Worm (Caenorhabditis elegans) whole organism, L2 larva: ENCODE results near the gene srlf-4.

Experiments
- C34F6.9 ChIP-seq: fragments of 150-350 bp; optimal IDR thresholded peaks from 2 replicates; lab custom pipeline; 2014; ENCODE audit warnings: missing biosample characterization, missing genetic modification characterization
- R02D3.7 ChIP-seq: fragments of 150-350 bp; optimal IDR thresholded peaks from 2 replicates; lab custom pipeline; 2014; ENCODE audit warnings: missing biosample characterization, missing genetic modification characterization
- Y55F3AM.14 ChIP-seq: fragments of 200-800 bp; sonication (Bioruptor generic); optimal IDR thresholded peaks from 2 replicates; lab custom pipeline; 2018; ENCODE audit warnings: mild to moderate bottlenecking, missing genetic modification characterization, missing compliant biosample characterization
- alr-1 ChIP-seq: fragments of 150-350 bp; optimal IDR thresholded peaks from 2 replicates; lab custom pipeline; 2014; ENCODE audit warnings: missing biosample characterization, missing genetic modification characterization
- ama-1 ChIP-seq: fragments of 150-350 bp; optimal IDR thresholded peaks from 2 replicates; lab custom pipeline; 2018; ENCODE audit warnings: inconsistent platforms
- blmp-1 ChIP-seq: sonication (generic microtip); optimal IDR thresholded peaks from 2 replicates; lab custom pipeline; 2017; ENCODE audit warnings: missing genetic modification characterization, mild to moderate bottlenecking, missing compliant biosample characterization, antibody characterized with exemption, moderate library complexity; ENCODE audit not compliant: insufficient read depth
- ceh-16 ChIP-seq: fragments of 150-350 bp; optimal IDR thresholded peaks from 2 replicates; lab custom pipeline; 2014; ENCODE audit warnings: missing biosample characterization, missing genetic modification characterization
- ceh-82 ChIP-seq: fragments of 150-350 bp; optimal IDR thresholded peaks from 2 replicates; lab custom pipeline; 2014; ENCODE audit warnings: missing biosample characterization, missing genetic modification characterization
- dmd-4 ChIP-seq: sonication (generic microtip); optimal IDR thresholded peaks from 2 replicates; lab custom pipeline; 2017; ENCODE audit warnings: missing biosample characterization, missing genetic modification characterization
- egl-27 ChIP-seq: sonication (generic microtip); optimal IDR thresholded peaks from 3 replicates; lab custom pipeline; 2017; ENCODE audit warnings: missing biosample characterization, missing genetic modification reagents, missing genetic modification characterization
- elt-1 ChIP-seq: fragments of 150-350 bp; optimal IDR thresholded peaks from 2 replicates; lab custom pipeline; 2014; ENCODE audit warnings: missing biosample characterization, missing genetic modification characterization
- fos-1 ChIP-seq: fragments of 150-350 bp; optimal IDR thresholded peaks from 2 replicates; lab custom pipeline; 2014; ENCODE audit warnings: missing biosample characterization, missing genetic modification characterization
- gmeb-1 ChIP-seq: fragments of 150-350 bp; optimal IDR thresholded peaks from 2 replicates; lab custom pipeline; 2014; ENCODE audit warnings: missing biosample characterization, missing genetic modification characterization
- lin-11 ChIP-seq: fragments of 150-350 bp; sonication (generic microtip); optimal IDR thresholded peaks from 2 replicates; lab custom pipeline; 2014; ENCODE audit warnings: missing biosample characterization, missing genetic modification characterization, inconsistent platforms, mixed read lengths
- lin-13 ChIP-seq: fragments of 150-350 bp; optimal IDR thresholded peaks from 2 replicates; lab custom pipeline; 2014; ENCODE audit warnings: missing biosample characterization, missing genetic modification reagents, missing genetic modification characterization
- lin-39 ChIP-seq: fragments of 150-350 bp; optimal IDR thresholded peaks from 2 replicates; lab custom pipeline; 2014; ENCODE audit warnings: missing biosample characterization, missing genetic modification reagents, missing genetic modification characterization
- mab-5 ChIP-seq: fragments of 150-350 bp; optimal IDR thresholded peaks from 2 replicates; lab custom pipeline; 2014; ENCODE audit warnings: missing biosample characterization, missing genetic modification characterization
- mbf-1 ChIP-seq: sonication (generic microtip); optimal IDR thresholded peaks from 2 replicates; lab custom pipeline; 2017; ENCODE audit warnings: missing biosample characterization, missing genetic modification characterization
- mdl-1 ChIP-seq, 2 experiments: fragments of 150-350 bp in 1 of 2; sonication (generic microtip) in 1 of 2; optimal IDR thresholded peaks; 2 replicates each; lab custom pipeline; 2017; ENCODE audit warnings: missing biosample characterization in 2 of 2, missing genetic modification characterization in 2 of 2
- nhr-10 ChIP-seq: sonication (generic microtip); optimal IDR thresholded peaks from 2 replicates; lab custom pipeline; 2017; ENCODE audit warnings: missing biosample characterization, missing genetic modification characterization
- nhr-12 ChIP-seq: fragments of 150-350 bp; optimal IDR thresholded peaks from 2 replicates; lab custom pipeline; 2014; ENCODE audit warnings: missing biosample characterization, missing genetic modification characterization
- nhr-129 ChIP-seq: fragments of 150-350 bp; optimal IDR thresholded peaks from 2 replicates; lab custom pipeline; 2014; ENCODE audit warnings: missing biosample characterization, missing genetic modification characterization
- nhr-21 ChIP-seq: fragments of 150-350 bp; optimal IDR thresholded peaks from 2 replicates; lab custom pipeline; 2014; ENCODE audit warnings: missing biosample characterization, missing genetic modification characterization
- nhr-23 ChIP-seq: fragments of 150-350 bp; optimal IDR thresholded peaks from 2 replicates; lab custom pipeline; 2014; ENCODE audit warnings: missing biosample characterization, missing genetic modification reagents, missing genetic modification characterization
- nhr-237 ChIP-seq: fragments of 150-350 bp; optimal IDR thresholded peaks from 2 replicates; lab custom pipeline; 2014; ENCODE audit warnings: missing biosample characterization, missing genetic modification characterization
- nhr-25 ChIP-seq: fragments of 150-350 bp; sonication (generic microtip); optimal IDR thresholded peaks from 3 replicates; lab custom pipeline; 2014; ENCODE audit warnings: missing biosample characterization, missing genetic modification characterization
- nhr-6 ChIP-seq: fragments of 150-350 bp; optimal IDR thresholded peaks from 2 replicates; lab custom pipeline; 2014; ENCODE audit warnings: missing biosample characterization, missing genetic modification characterization
- nhr-77 ChIP-seq: fragments of 150-350 bp; optimal IDR thresholded peaks from 2 replicates; lab custom pipeline; 2014; ENCODE audit warnings: missing biosample characterization, missing genetic modification characterization
- peb-1 ChIP-seq: fragments of 150-350 bp; optimal IDR thresholded peaks from 2 replicates; lab custom pipeline; 2014; ENCODE audit warnings: missing biosample characterization, missing genetic modification characterization
- sem-4 ChIP-seq: fragments of 150-350 bp; optimal IDR thresholded peaks from 2 replicates; lab custom pipeline; 2014; ENCODE audit warnings: missing biosample characterization, missing genetic modification reagents, missing genetic modification characterization
- skn-1 ChIP-seq: sonication (generic microtip); optimal IDR thresholded peaks from 2 replicates; lab custom pipeline; 2017; ENCODE audit warnings: missing biosample characterization, missing genetic modification characterization
- sma-3 ChIP-seq: sonication (generic microtip); optimal IDR thresholded peaks from 2 replicates; lab custom pipeline; 2016; ENCODE audit warnings: missing genetic modification reagents, missing genetic modification characterization, missing compliant biosample characterization
- sma-9 ChIP-seq, 2 experiments: fragments of 150-350 bp in 1 of 2; sonication (generic microtip) in 1 of 2; optimal IDR thresholded peaks; 2 replicates each; lab custom pipeline; 2014 to 2016; ENCODE audit warnings: missing genetic modification characterization in 2 of 2, mild to moderate bottlenecking in 1 of 2, missing biosample characterization in 1 of 2, missing compliant biosample characterization in 1 of 2, missing genetic modification reagents in 1 of 2, moderate library complexity in 1 of 2
- unc-62 ChIP-seq: fragments of 150-350 bp; optimal IDR thresholded peaks from 2 replicates; lab custom pipeline; 2014; ENCODE audit warnings: missing biosample characterization, missing genetic modification reagents, missing genetic modification characterization
- zag-1 ChIP-seq: fragments of 150-350 bp; optimal IDR thresholded peaks from 2 replicates; lab custom pipeline; 2014; ENCODE audit warnings: missing biosample characterization, missing genetic modification characterization
- ztf-11 ChIP-seq: sonication (generic microtip); optimal IDR thresholded peaks from 2 replicates; lab custom pipeline; 2017; ENCODE audit warnings: missing biosample characterization, missing genetic modification characterization

srlf-4 gene

ce11 chrIV:12965074-12965473 is 40.8 kb upstream of the srlf-4 start, which contains the start of gene dod-22:
dod-22 (plus strand) TSS chrIV:12965374.
- TF ChIP-seq blmp-1 (no peak), fos-1 (peak; percentile 21), lin-39 (tag; lab: Kevin White, UChicago) (no peak), mdl-1 (tag; optimal IDR thresholded peaks at IDR 0.05; lab: Kevin White, UChicago) (no peak), C34F6.9 (no peak), egl-27 (no peak), nhr-129 (tag; lab: Kevin White, UChicago) (no peak)

- TF ChIP-seq sma-9 (GFP tag; optimal IDR thresholded peaks at IDR 0.05; lab: Kevin White, UChicago) (peak; percentile 33), sma-9 (tag; optimal IDR thresholded peaks at IDR 0.05; lab: Kevin White, UChicago) (no peak), nhr-21 (tag; lab: Kevin White, UChicago) (no peak), ceh-82 (no peak), R02D3.7 (tag; lab: Kevin White, UChicago) (no peak), nhr-12 (tag; lab: Kevin White, UChicago) (no peak), lin-13 (GFP tag; lab: Kevin White, UChicago) (no peak), nhr-10 (tag; lab: Kevin White, UChicago) (no peak), fos-1 (peak; percentile 56)
Measured at ce11 chrIV:12964648-12965047, 40.4 kb upstream of the srlf-4 start.

- TF ChIP-seq fos-1 (peak; percentile 86), skn-1 (peak; percentile 43), egl-27 (no peak), sma-9 (GFP tag; optimal IDR thresholded peaks at IDR 0.05; lab: Kevin White, UChicago) (peak; percentile 25), sma-9 (tag; optimal IDR thresholded peaks at IDR 0.05; lab: Kevin White, UChicago) (no peak), unc-62 (GFP tag; lab: Kevin White, UChicago) (no peak), Y55F3AM.14 (GFP tag; lab: Kevin White, UChicago) (no peak), mab-5 (tag; lab: Kevin White, UChicago) (no peak), gmeb-1 (no peak), sem-4 (tag; lab: Kevin White, UChicago) (no peak)
Measured at ce11 chrIV:12962564-12962963, 38.3 kb upstream of the srlf-4 start, which contains the start of gene F55G11.8. F55G11.8 (plus strand) TSS chrIV:12962808.

ce11 chrIV:12960136-12960535 is 35.9 kb upstream of the srlf-4 start, which contains the start of gene F55G11.7:
F55G11.7 (plus strand) TSS chrIV:12960436.
- TF ChIP-seq peb-1 (no peak), sma-3 (no peak), elt-1 (tag; lab: Kevin White, UChicago) (no peak), nhr-6 (tag; lab: Kevin White, UChicago) (no peak), ztf-11 (tag; lab: Kevin White, UChicago) (no peak), fos-1 (no peak), R02D3.7 (tag; lab: Kevin White, UChicago) (no peak), ceh-16 (tag; lab: Kevin White, UChicago) (no peak), lin-11 (tag; lab: Kevin White, UChicago) (no peak), egl-27 (no peak), nhr-77 (tag; lab: Kevin White, UChicago) (no peak), lin-13 (GFP tag; lab: Kevin White, UChicago) (no peak)

ce11 chrIV:12957730-12958129 is 33.5 kb upstream of the srlf-4 start, which contains the start of gene F55G11.6:
F55G11.6 (plus strand) TSS chrIV:12958030.
- TF ChIP-seq R02D3.7 (tag; lab: Kevin White, UChicago) (no peak), sem-4 (tag; lab: Kevin White, UChicago) (no peak), lin-39 (tag; lab: Kevin White, UChicago) (no peak), dmd-4 (tag; lab: Kevin White, UChicago) (no peak), nhr-237 (tag; lab: Kevin White, UChicago) (no peak), Y55F3AM.14 (GFP tag; lab: Kevin White, UChicago) (no peak), mab-5 (tag; lab: Kevin White, UChicago) (no peak), blmp-1 (no peak), skn-1 (no peak), nhr-10 (tag; lab: Kevin White, UChicago) (no peak), mdl-1 (tag; optimal IDR thresholded peaks at IDR 0.05; lab: Kevin White, UChicago) (no peak), alr-1 (tag; lab: Kevin White, UChicago) (no peak), ama-1 (no peak)

ce11 chrIV:12948470-12948869 is 24.2 kb upstream of the srlf-4 start, which contains the start of gene F55G11.10:
F55G11.10 (plus strand) TSS chrIV:12948770.
- TF ChIP-seq mdl-1 (tag; optimal IDR thresholded peaks at IDR 0.05; lab: Kevin White, UChicago) (no peak), nhr-23 (tag; lab: Kevin White, UChicago) (no peak), ztf-11 (tag; lab: Kevin White, UChicago) (no peak), nhr-25 (tag; lab: Kevin White, UChicago) (no peak), zag-1 (no peak), nhr-129 (tag; lab: Kevin White, UChicago) (no peak), lin-39 (tag; lab: Kevin White, UChicago) (no peak), lin-11 (tag; lab: Kevin White, UChicago) (no peak), mbf-1 (tag; lab: Kevin White, UChicago) (no peak), peb-1 (no peak), nhr-21 (tag; lab: Kevin White, UChicago) (no peak), sma-3 (no peak), mab-5 (tag; lab: Kevin White, UChicago) (no peak), dmd-4 (tag; lab: Kevin White, UChicago) (no peak), R02D3.7 (tag; lab: Kevin White, UChicago) (no peak)
- TF ChIP-seq, all 48 proteins: peak for 0
